Fruit fly (Drosophila melanogaster): ENCODE results near the gene Reepl1.
"Not testable (repeated sequence)": the region's sequence is repeated elsewhere in the genome, so short reads cannot be mapped to it uniquely, and the experiment has no call there.

The Reepl1 gene

DNA sequence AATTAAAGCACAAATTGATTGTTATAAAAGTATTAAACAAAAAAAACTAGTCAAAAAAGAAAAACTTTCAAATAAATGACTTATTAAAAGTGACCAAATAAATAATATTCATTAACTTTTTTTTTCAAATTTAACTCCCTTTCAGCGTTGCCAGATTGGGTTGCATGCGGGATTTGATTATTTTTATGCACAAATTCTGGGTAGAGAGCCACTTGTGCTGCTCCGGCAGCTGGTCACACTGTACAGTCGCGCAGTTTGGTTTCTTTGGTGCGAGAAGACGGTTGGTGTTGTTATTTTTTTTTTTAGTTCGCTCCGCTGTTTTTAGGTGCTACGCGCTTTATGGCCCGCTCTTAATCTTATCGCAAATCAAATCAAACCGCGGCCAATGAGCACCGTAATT is 27.1 kb downstream of the Reepl1 start, which contains the start of gene rho-4:
rho-4 (plus strand) TSS at position 250 of the 400 bp plus-strand sequence.
- TF ChIP-seq CG1620, ovo, CG7045 (GFP tag; optimal IDR thresholded peaks at IDR 0.05): not testable (repeated sequence)

DNA sequence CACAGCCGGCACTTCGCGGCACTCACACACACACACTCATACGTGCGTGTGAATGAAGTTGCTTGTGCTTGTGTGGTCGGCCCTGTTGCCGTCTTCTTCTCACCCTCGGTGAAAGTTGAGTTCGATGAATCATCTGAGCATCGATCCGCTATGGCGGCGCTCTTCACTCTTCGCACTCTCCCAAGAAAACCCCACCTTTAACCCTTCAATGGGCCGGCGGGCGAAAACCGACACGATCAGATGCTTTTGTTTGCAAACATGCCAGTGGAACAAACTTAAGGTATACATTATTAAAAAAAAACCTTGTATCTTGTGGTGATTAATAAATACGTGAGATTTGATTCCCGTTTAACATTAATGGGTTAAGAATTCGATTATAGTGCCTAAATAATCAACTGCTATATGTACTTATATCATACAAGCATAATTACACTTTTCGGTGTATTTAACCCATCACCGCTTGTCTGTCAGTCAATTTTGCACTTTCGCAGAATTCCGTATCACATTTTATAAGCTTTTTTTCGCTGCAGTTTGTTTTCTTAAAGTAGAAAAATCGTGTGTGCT is 28.4 kb downstream of the Reepl1 start:
- TF ChIP-seq bab1 (GFP tag; optimal IDR thresholded peaks at IDR 0.05) = peak; percentile 31
- peak; percentile 98 for TF ChIP-seq tj (GFP tag; optimal IDR thresholded peaks at IDR 0.05)
- no peak for TF ChIP-seq Hr96 (GFP tag; optimal IDR thresholded peaks at IDR 0.05)
- no peak for TF ChIP-seq Crg-1 (GFP tag; optimal IDR thresholded peaks at IDR 0.05)
- TF ChIP-seq CG7045 (GFP tag; optimal IDR thresholded peaks at IDR 0.05) = no peak
- no peak for TF ChIP-seq CG1620 (GFP tag; optimal IDR thresholded peaks at IDR 0.05)
- no peak for TF ChIP-seq cic (GFP tag; optimal IDR thresholded peaks at IDR 0.05)
- TF ChIP-seq ovo (GFP tag; optimal IDR thresholded peaks at IDR 0.05) = no peak
- no peak for TF ChIP-seq CG12768 (GFP tag; optimal IDR thresholded peaks at IDR 0.05)
- peak; percentile 84 for TF ChIP-seq pad (GFP tag; optimal IDR thresholded peaks at IDR 0.05)
- no peak for TF ChIP-seq CG7101 (tag; optimal IDR thresholded peaks at IDR 0.05)
- TF ChIP-seq cnc (optimal IDR thresholded peaks at IDR 0.05) = no peak
- no peak for TF ChIP-seq CG11617 (GFP tag; optimal IDR thresholded peaks at IDR 0.05)
- no peak for TF ChIP-seq Clk (GFP tag; optimal IDR thresholded peaks at IDR 0.05)
- no peak for TF ChIP-seq CG33017 (tag; optimal IDR thresholded peaks at IDR 0.05)
- TF ChIP-seq CG14711 (tag; optimal IDR thresholded peaks at IDR 0.05) = no peak

DNA sequence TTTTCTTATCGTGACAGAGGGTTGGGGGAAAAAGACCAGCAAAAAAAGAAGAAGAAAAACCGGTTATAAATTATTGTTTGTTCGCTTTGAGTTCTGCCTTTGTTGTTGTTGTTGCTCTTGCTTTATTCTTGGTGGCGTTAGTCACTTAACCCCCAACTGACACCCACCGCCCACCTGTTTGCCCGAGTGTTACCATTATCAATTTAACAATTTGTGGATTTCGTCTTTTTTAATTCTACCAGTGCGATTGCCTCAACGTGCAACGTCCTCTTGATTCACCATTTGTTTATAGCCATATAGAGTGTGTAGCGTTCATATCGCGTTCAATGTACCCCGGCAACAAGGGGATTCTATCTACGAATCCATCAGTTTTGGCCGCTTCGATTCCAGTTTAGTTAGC is 28.9 kb downstream of the Reepl1 start:
- TF ChIP-seq tj (GFP tag; optimal IDR thresholded peaks at IDR 0.05) (peak; percentile 41), ovo (GFP tag; optimal IDR thresholded peaks at IDR 0.05) (no peak), kay (GFP tag; ENCODE audit: borderline replicate concordance) (peak; percentile 56), bab1 (GFP tag; optimal IDR thresholded peaks at IDR 0.05) (no peak)

DNA sequence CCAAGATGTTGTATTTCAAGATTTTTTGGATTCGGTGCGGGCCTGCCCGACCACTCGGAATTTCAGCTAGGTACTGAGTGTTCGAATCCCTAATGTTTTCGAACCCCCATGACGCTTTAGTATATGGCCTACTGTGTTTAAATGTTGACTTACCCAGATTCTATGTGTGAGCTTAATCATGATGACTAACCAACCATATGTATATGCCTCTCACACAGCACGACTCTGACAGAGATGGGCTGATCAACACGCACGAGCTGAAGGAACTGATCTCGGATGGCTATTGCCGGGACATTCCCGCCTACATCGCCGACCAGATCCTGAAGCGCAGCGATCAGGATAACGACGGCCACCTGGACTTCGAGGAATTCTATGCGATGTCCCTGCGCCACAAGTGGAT is 31.6 kb downstream of the Reepl1 start, which contains the start of gene CG2533:
CG2533 (minus strand) TSS at position 101 of the 400 bp plus-strand sequence.
- TF ChIP-seq CG7045 (GFP tag; optimal IDR thresholded peaks at IDR 0.05) (no peak), CG7101 (tag; optimal IDR thresholded peaks at IDR 0.05) (no peak)

DNA sequence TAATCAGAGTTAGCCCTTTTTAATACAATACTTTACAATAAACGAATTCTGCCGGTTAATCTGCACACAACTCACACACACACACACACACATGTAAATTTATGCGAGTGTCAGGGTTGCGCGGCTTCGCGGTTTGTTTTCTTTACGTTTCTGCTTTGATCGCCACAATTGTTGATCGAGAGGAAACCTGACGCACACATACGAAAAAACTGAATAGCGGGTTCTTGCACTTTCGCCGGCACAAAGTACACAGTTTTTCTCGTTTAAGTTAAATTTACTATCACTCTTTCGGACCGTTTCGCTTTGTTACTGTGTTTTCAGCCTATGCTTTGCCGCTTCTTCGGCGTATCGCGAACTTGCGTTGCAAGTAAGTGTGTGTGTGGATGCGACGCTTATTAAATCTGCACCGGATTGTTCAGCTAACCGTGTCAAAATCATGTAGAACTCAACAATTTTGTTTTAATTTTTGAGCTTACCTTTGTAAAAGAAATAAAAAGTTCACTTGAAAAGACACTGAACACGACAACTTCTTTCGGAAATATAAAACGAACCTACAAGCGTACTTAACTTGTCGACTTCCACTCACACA is 38.6 kb downstream of the Reepl1 start:
- TF ChIP-seq CG7045 (GFP tag; optimal IDR thresholded peaks at IDR 0.05) = no peak
- TF ChIP-seq tj (GFP tag; optimal IDR thresholded peaks at IDR 0.05) = peak; percentile 86
- TF ChIP-seq Crg-1 (GFP tag; optimal IDR thresholded peaks at IDR 0.05) = no peak
- TF ChIP-seq kay (GFP tag; ENCODE audit: borderline replicate concordance) = no peak
- TF ChIP-seq CG14711 (tag; optimal IDR thresholded peaks at IDR 0.05) = peak; percentile 94
- no peak for TF ChIP-seq CG1620 (GFP tag; optimal IDR thresholded peaks at IDR 0.05)
- TF ChIP-seq Hr96 (GFP tag; optimal IDR thresholded peaks at IDR 0.05) = no peak
- peak; percentile 31 for TF ChIP-seq cic (GFP tag; optimal IDR thresholded peaks at IDR 0.05)
- no peak for TF ChIP-seq cnc (optimal IDR thresholded peaks at IDR 0.05)
- TF ChIP-seq ovo (GFP tag; optimal IDR thresholded peaks at IDR 0.05) = no peak

DNA sequence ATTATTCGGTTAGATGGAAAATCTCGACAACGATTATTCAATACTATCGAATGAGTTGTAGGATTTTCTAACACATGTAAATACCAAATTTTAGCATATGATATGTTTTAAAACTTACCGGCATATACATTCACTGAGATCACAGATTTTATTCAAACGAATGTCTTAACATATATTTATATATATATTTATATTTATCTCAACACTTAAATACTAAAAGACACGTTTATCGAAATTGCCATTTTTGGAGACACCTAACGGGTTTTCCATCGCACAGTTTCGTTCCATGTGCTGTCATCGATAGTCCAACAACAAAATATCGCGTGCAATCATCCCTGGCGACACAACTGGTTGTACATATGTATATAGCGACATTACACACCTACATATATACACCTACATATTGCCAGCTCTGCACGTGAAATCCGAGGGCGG is 39.2 kb downstream of the Reepl1 start, which contains the start of the genes CG2247 and CG1703:
CG2247 (minus strand) TSS at position 8 of the 435 bp plus-strand sequence.
CG1703 (plus strand) TSS at position 283 of the 435 bp plus-strand sequence.
- TF ChIP-seq CG33017 (tag; optimal IDR thresholded peaks at IDR 0.05) (no peak), ovo (GFP tag; optimal IDR thresholded peaks at IDR 0.05) (peak; percentile 94), bab1 (GFP tag; optimal IDR thresholded peaks at IDR 0.05) (peak; percentile 11), Mnt (GFP tag; optimal IDR thresholded peaks at IDR 0.05) (peak; percentile 85), CG12768 (GFP tag; optimal IDR thresholded peaks at IDR 0.05) (no peak), CG7045 (GFP tag; optimal IDR thresholded peaks at IDR 0.05) (no peak), CG5204 (GFP tag; optimal IDR thresholded peaks at IDR 0.05) (no peak), Hr96 (GFP tag; optimal IDR thresholded peaks at IDR 0.05) (no peak), cnc (optimal IDR thresholded peaks at IDR 0.05) (no peak), Crg-1 (GFP tag; optimal IDR thresholded peaks at IDR 0.05) (no peak), pad (GFP tag; optimal IDR thresholded peaks at IDR 0.05) (no peak), CG1620 (GFP tag; optimal IDR thresholded peaks at IDR 0.05) (no peak), toe (GFP tag; optimal IDR thresholded peaks at IDR 0.05) (no peak), kay (GFP tag; ENCODE audit: borderline replicate concordance) (no peak), CG14711 (tag; optimal IDR thresholded peaks at IDR 0.05) (no peak), tj (GFP tag; optimal IDR thresholded peaks at IDR 0.05) (no peak), Clk (GFP tag; optimal IDR thresholded peaks at IDR 0.05) (no peak), CG7101 (tag; optimal IDR thresholded peaks at IDR 0.05) (peak; percentile 22), cic (GFP tag; optimal IDR thresholded peaks at IDR 0.05) (peak; percentile 11), CG11617 (GFP tag; optimal IDR thresholded peaks at IDR 0.05) (no peak)
